Worm (Caenorhabditis elegans) whole organism, L3 larva: ENCODE data around the gene F49F1.18.
A peak's percentile ranks its signal among the peaks of the same experiment; 100 is the strongest.
"Not testable (repeated sequence)": the region's sequence is repeated elsewhere in the genome, so short reads cannot be mapped to it uniquely, and the experiment has no call there.

Source experiments
- ZK546.5 ChIP-seq: sonication (generic microtip); optimal IDR thresholded peaks from 2 replicates; lab custom pipeline; 2017; ENCODE audit warnings: missing biosample characterization, missing genetic modification characterization
- aly-2 ChIP-seq: fragments of 150-350 bp; optimal IDR thresholded peaks from 2 replicates; lab custom pipeline; 2014; ENCODE audit warnings: missing biosample characterization, missing genetic modification characterization
- ama-1 ChIP-seq: fragments of 150-350 bp; optimal IDR thresholded peaks from 2 replicates; lab custom pipeline; 2018
- ceh-16 ChIP-seq: sonication (generic microtip); optimal IDR thresholded peaks from 2 replicates; lab custom pipeline; 2017; ENCODE audit warnings: missing biosample characterization, missing genetic modification characterization
- ceh-28 ChIP-seq: fragments of 150-350 bp; optimal IDR thresholded peaks from 2 replicates; lab custom pipeline; 2014; ENCODE audit warnings: missing biosample characterization, missing genetic modification reagents, missing genetic modification characterization
- egl-27 ChIP-seq: sonication (generic microtip); optimal IDR thresholded peaks from 4 replicates; lab custom pipeline; 2017; ENCODE audit warnings: missing biosample characterization, missing genetic modification reagents, missing genetic modification characterization
- elt-2 ChIP-seq: sonication (generic microtip); optimal IDR thresholded peaks from 2 replicates; lab custom pipeline; 2016; ENCODE audit warnings: missing genetic modification reagents, mild to moderate bottlenecking, missing genetic modification characterization, missing compliant biosample characterization
- elt-3 ChIP-seq, 3 experiments: fragments of 150-350 bp in 1 of 3; sonication (generic microtip) in 2 of 3; optimal IDR thresholded peaks; 2 replicates in 2 of 3; 4 replicates in 1 of 3; lab custom pipeline; 2014 to 2017; ENCODE audit warnings: missing biosample characterization in 3 of 3, missing genetic modification characterization in 3 of 3
- eor-1 ChIP-seq, 2 experiments: fragments of 150-350 bp; optimal IDR thresholded peaks; 2 replicates each; lab custom pipeline; 2014 to 2018; ENCODE audit warnings: missing biosample characterization in 2 of 2, missing genetic modification characterization in 2 of 2
- fkh-10 ChIP-seq: sonication (generic microtip); optimal IDR thresholded peaks from 2 replicates; lab custom pipeline; 2017; ENCODE audit warnings: missing biosample characterization, missing genetic modification reagents, missing genetic modification characterization
- fos-1 ChIP-seq: fragments of 150-350 bp; optimal IDR thresholded peaks from 2 replicates; lab custom pipeline; 2014; ENCODE audit warnings: missing biosample characterization, missing genetic modification characterization
- hmg-11 ChIP-seq: sonication (generic microtip); optimal IDR thresholded peaks from 2 replicates; lab custom pipeline; 2016; ENCODE audit warnings: missing genetic modification characterization, missing compliant biosample characterization
- jun-1 ChIP-seq: fragments of 150-350 bp; optimal IDR thresholded peaks from 2 replicates; lab custom pipeline; 2014; ENCODE audit warnings: missing biosample characterization, missing genetic modification reagents, missing genetic modification characterization
- lin-15B ChIP-seq: fragments of 150-350 bp; optimal IDR thresholded peaks from 2 replicates; lab custom pipeline; 2014; ENCODE audit warnings: missing biosample characterization, missing genetic modification characterization
- lin-39 ChIP-seq: fragments of 150-350 bp; optimal IDR thresholded peaks from 2 replicates; lab custom pipeline; 2018; ENCODE audit warnings: missing biosample characterization, missing genetic modification reagents, missing genetic modification characterization
- lsy-12 ChIP-seq: sonication (generic microtip); optimal IDR thresholded peaks from 2 replicates; lab custom pipeline; 2016; ENCODE audit warnings: mild to moderate bottlenecking, missing genetic modification characterization, missing compliant biosample characterization
- mdl-1 ChIP-seq: fragments of 150-350 bp; optimal IDR thresholded peaks from 2 replicates; lab custom pipeline; 2014; ENCODE audit warnings: missing biosample characterization, missing genetic modification characterization
- mml-1 ChIP-seq: fragments of 150-350 bp; sonication (generic microtip); optimal IDR thresholded peaks from 3 replicates; lab custom pipeline; 2014; ENCODE audit warnings: missing biosample characterization, missing genetic modification characterization
- nfya-1 ChIP-seq: sonication (generic microtip); optimal IDR thresholded peaks from 2 replicates; lab custom pipeline; 2017; ENCODE audit warnings: missing genetic modification characterization, mild to moderate bottlenecking, missing compliant biosample characterization, antibody characterized with exemption, moderate library complexity; ENCODE audit not compliant: insufficient read depth
- nhr-11 ChIP-seq: fragments of 150-350 bp; optimal IDR thresholded peaks from 2 replicates; lab custom pipeline; 2014; ENCODE audit warnings: missing biosample characterization, missing genetic modification characterization
- nhr-12 ChIP-seq: fragments of 150-350 bp; optimal IDR thresholded peaks from 2 replicates; lab custom pipeline; 2014; ENCODE audit warnings: missing biosample characterization, missing genetic modification characterization
- nhr-23 ChIP-seq: fragments of 150-350 bp; optimal IDR thresholded peaks from 2 replicates; lab custom pipeline; 2014; ENCODE audit warnings: missing biosample characterization, missing genetic modification reagents, missing genetic modification characterization
- nhr-237 ChIP-seq: fragments of 150-350 bp; optimal IDR thresholded peaks from 2 replicates; lab custom pipeline; 2014; ENCODE audit warnings: missing biosample characterization, missing genetic modification characterization
- nhr-28 ChIP-seq: fragments of 150-350 bp; optimal IDR thresholded peaks from 2 replicates; lab custom pipeline; 2014; ENCODE audit warnings: missing biosample characterization, missing genetic modification characterization
- nhr-43 ChIP-seq: sonication (generic microtip); optimal IDR thresholded peaks from 2 replicates; lab custom pipeline; 2016; ENCODE audit warnings: mild to moderate bottlenecking, missing genetic modification characterization, missing compliant biosample characterization; ENCODE audit not compliant: poor library complexity, severe bottlenecking
- nhr-67 ChIP-seq: fragments of 150-350 bp; optimal IDR thresholded peaks from 2 replicates; lab custom pipeline; 2014; ENCODE audit warnings: missing biosample characterization, missing genetic modification characterization
- nhr-76 ChIP-seq: fragments of 150-350 bp; sonication (generic microtip); optimal IDR thresholded peaks from 5 replicates; lab custom pipeline; 2014; ENCODE audit warnings: missing biosample characterization, missing genetic modification characterization
- nhr-77 ChIP-seq: fragments of 150-350 bp; optimal IDR thresholded peaks from 2 replicates; lab custom pipeline; 2014; ENCODE audit warnings: missing biosample characterization, missing genetic modification characterization
- sea-2 ChIP-seq: fragments of 150-350 bp; sonication (generic microtip); optimal IDR thresholded peaks from 4 replicates; lab custom pipeline; 2014; ENCODE audit warnings: missing biosample characterization, missing genetic modification reagents, missing genetic modification characterization
- skn-1 ChIP-seq: fragments of 150-350 bp; optimal IDR thresholded peaks from 2 replicates; lab custom pipeline; 2014; ENCODE audit warnings: missing biosample characterization, missing genetic modification characterization
- unc-39 ChIP-seq: sonication (generic microtip); optimal IDR thresholded peaks from 4 replicates; lab custom pipeline; 2017; ENCODE audit warnings: missing biosample characterization, missing genetic modification characterization
- zag-1 ChIP-seq: fragments of 150-350 bp; optimal IDR thresholded peaks from 2 replicates; lab custom pipeline; 2014; ENCODE audit warnings: missing biosample characterization, missing genetic modification characterization
- ztf-11 ChIP-seq: fragments of 150-350 bp; optimal IDR thresholded peaks from 2 replicates; lab custom pipeline; 2014; ENCODE audit warnings: missing biosample characterization, missing genetic modification characterization
- ztf-4 ChIP-seq: fragments of 150-350 bp; optimal IDR thresholded peaks from 2 replicates; lab custom pipeline; 2014; ENCODE audit warnings: missing biosample characterization, missing genetic modification characterization

The F49F1.18 gene

DNA sequence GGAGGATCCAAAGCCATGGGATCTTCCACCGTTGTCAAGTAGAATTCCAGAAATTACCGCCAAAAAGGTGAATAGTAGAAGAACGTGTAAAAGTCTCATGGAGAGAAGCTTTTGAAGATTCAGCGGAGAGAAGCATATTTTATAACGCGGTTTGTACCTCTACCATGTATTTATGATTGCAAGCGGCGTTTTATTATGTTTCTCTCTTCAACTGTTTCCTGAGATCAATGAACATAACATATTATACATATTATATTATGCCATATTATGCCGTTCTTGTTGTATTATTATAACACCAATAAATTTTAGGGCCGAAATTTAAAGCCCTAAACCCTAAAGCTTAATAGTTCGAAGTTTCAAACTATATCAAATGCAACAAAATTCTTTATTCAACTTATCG is at the start of gene F49F1.18:
TSS of gene F49F1.18 (minus strand) at position 101 of the 400 bp plus-strand sequence.
- TF ChIP-seq nfya-1 (tag; lab: Kevin White, UChicago) (no peak), ceh-28 (tag; lab: Kevin White, UChicago) (no peak), nhr-67 (tag; lab: Kevin White, UChicago) (no peak), nhr-77 (tag; lab: Kevin White, UChicago) (no peak), egl-27 (no peak), jun-1 (tag; lab: Kevin White, UChicago) (no peak), elt-2 (no peak)
- TF ChIP-seq, all 47 proteins: peak for 0

DNA sequence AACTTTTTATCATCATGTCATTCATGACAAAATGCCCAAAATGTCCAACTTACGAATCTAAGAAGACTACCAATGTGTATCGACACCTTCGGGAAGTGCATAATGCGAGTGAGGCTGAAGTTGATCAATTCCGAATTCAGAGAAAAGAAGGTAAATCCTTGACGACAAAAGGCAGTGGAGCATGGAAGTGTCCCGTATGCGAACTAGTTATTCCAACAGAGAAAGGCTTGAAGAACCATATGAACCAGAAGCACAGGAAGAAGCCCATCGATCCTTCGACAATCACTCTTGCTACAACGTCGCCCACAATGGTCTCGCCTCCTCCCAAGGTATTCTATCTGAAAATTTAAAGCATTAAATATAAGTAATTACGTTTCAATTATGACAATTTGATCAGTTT is 45.9 kb upstream of the F49F1.18 start, which contains the start of gene K08D10.11:
TSS of gene K08D10.11 (minus strand) at position 101 of the 400 bp plus-strand sequence.
- TF ChIP-seq nhr-43; fos-1 (tag; lab: Kevin White, UChicago); zag-1 (tag; lab: Kevin White, UChicago): not testable (repeated sequence)

DNA sequence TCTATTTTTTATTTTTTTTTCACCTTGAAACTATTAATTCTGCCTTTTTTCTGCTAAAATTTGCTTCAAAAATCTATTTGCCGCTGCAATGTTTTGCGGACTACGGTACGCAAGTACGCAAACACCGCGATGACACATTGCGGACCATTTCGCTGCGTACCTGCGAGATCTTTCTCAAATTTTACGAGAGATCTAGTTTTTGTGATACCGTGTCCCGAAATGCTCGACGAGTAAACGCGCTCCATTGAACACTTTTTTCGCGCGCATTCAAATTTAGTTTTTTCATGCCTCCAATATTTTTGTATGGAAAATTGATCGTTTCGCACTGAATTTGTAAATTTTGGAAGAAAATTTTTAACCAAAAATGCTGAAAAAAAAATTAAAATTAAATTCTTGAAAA is 44.6 kb upstream of the F49F1.18 start:
- TF ChIP-seq lin-15B (tag; lab: Kevin White, UChicago) = peak; percentile 61
- peak; percentile 11 for TF ChIP-seq nhr-43

DNA sequence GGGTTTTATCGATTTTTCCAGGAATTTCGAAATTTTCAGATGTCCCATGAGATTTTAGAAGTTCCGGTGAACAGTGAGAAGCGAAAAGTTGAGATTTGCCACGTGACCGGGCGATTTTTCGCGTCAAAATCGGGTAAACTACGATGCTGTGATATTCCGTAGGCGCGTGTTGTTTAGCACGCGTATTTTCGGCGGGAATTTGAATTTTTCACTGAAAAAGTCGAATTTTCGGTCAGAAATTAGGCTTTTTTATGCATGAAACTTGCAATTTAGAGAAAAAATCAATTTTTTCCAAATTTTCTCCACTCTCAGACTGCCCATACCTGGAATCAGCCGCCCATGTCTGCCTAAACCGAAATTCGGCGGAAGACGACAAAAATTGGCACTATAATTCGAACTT is 38.3 kb upstream of the F49F1.18 start, which contains the start of gene tsen-34:
TSS of gene tsen-34 (plus strand) at position 34 of the 400 bp plus-strand sequence.
- TF ChIP-seq jun-1 (tag; lab: Kevin White, UChicago) (no peak), hmg-11 (tag; lab: Kevin White, UChicago) (no peak), ztf-11 (tag; lab: Kevin White, UChicago) (no peak), sea-2 (GFP tag; lab: Kevin White, UChicago) (no peak), ZK546.5 (tag; lab: Kevin White, UChicago) (no peak), nhr-28 (tag; lab: Kevin White, UChicago) (no peak), mml-1 (no peak), zag-1 (tag; lab: Kevin White, UChicago) (no peak), skn-1 (tag; lab: Kevin White, UChicago) (no peak), egl-27 (no peak), nhr-11 (tag; lab: Kevin White, UChicago) (no peak), nhr-237 (tag; lab: Kevin White, UChicago) (no peak), nhr-76 (tag; lab: Kevin White, UChicago) (no peak), unc-39 (tag; lab: Kevin White, UChicago) (no peak)

DNA sequence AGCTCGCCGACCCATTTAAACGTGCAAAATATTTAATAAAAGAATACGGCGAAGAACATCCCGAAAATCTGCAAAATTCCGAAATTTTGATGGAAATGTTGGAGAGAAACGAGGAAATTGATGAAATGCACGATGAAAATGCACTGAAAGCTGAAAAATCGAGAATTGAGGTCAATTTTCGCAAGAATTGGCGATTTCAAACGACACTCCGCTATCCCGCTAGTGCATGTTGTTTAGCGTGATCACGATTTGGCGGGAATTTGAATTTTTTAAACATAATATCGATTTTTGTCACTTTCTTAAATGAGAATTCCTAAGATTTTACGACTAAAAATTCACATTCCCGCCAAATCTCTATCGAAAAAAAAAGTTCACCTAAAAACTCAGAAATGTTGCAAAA is 37.4 kb upstream of the F49F1.18 start:
- TF ChIP-seq nhr-12 (tag; lab: Kevin White, UChicago) = no peak
- peak; percentile 19 for TF ChIP-seq lin-15B (tag; lab: Kevin White, UChicago)

DNA sequence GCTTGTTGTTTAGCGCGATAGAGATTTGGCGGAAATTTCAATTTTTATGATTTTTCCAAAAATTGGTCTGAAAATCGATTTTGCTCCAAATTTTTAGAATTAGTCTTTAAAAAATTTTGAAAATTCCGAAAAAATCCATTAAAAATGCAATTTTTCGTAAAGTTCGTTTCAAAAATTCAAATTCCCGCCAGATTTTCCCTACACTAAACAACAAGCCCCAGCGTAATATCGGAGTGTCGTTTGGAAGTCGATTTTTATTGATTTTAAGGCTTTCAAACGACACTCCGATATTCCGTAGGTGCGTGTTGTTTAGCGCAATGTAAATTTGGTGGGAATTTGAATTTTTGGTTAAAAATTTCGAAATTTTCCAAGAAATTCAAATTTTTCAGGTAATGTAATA is 36.5 kb upstream of the F49F1.18 start:
- no peak for TF ChIP-seq ztf-11 (tag; lab: Kevin White, UChicago)
- no peak for TF ChIP-seq lsy-12 (tag; lab: Kevin White, UChicago)
- TF ChIP-seq ztf-4 (tag; lab: Kevin White, UChicago) = no peak
- no peak for TF ChIP-seq nhr-28 (tag; lab: Kevin White, UChicago)
- TF ChIP-seq aly-2 (tag; lab: Kevin White, UChicago) = no peak
- no peak for TF ChIP-seq egl-27
- no peak for TF ChIP-seq ama-1
- no peak for TF ChIP-seq elt-3 (tag; optimal IDR thresholded peaks at IDR 0.05; lab: Kevin White, UChicago)
- no peak for TF ChIP-seq ZK546.5 (tag; lab: Kevin White, UChicago)
- TF ChIP-seq mdl-1 = no peak
- TF ChIP-seq fkh-10 (GFP tag; lab: Kevin White, UChicago) = no peak
- no peak for TF ChIP-seq lin-15B (tag; lab: Kevin White, UChicago)

DNA sequence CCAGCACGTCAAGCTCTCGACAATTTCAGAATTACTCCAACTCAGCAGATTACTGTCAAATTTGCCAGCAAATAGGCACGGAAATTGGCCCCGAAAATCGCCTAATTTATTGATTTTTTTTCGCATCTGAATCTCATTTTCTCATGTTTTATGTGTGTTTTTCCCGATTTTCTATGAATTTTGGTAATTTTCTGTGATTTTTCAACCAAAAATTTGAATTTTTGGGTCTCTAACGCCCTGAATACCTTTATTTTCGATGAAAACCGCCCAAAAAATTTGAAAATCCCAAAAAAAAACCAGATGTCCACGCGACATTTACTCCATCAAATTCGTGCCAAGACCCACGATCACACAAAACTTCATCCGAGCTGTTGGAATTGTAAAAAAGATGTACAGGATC is 35.9 kb upstream of the F49F1.18 start, which contains the start of gene dnj-15:
TSS of gene dnj-15 (plus strand) at position 301 of the 400 bp plus-strand sequence.
- TF ChIP-seq nhr-23 (no peak), nhr-12 (tag; lab: Kevin White, UChicago) (no peak), ceh-16 (tag; lab: Kevin White, UChicago) (no peak), eor-1 (tag; optimal IDR thresholded peaks at IDR 0.05; lab: Kevin White, UChicago) (no peak), nhr-11 (tag; lab: Kevin White, UChicago) (no peak), lin-39 (tag; lab: Kevin White, UChicago) (no peak)
